Worm (Caenorhabditis elegans): ENCODE measurements around the gene C36C5.4.

C36C5.4 gene

ce11 chrV:3165438-3165837 is 922 bp upstream of the C36C5.4 start, which contains the start of gene C36C5.14:
TSS of gene C36C5.14 (minus strand) at chrV:3165538.
- no peak for TF ChIP-seq hmg-4 (GFP tag; optimal IDR thresholded peaks at IDR 0.05)
- TF ChIP-seq tra-4 (tag; optimal IDR thresholded peaks at IDR 0.05), result no peak
- TF ChIP-seq ama-1 (optimal IDR thresholded peaks at IDR 0.05), result no peak
- no peak for TF ChIP-seq sea-1 (GFP tag; conservative IDR thresholded peaks at IDR 0.05)
- no peak for TF ChIP-seq ceh-13 (GFP tag; optimal IDR thresholded peaks at IDR 0.05)
- TF ChIP-seq tbx-11 (GFP tag; IDR thresholded peaks at IDR 0.05), result no peak
- no peak for TF ChIP-seq hmbx-1 (tag; optimal IDR thresholded peaks at IDR 0.05)
- TF ChIP-seq F13C5.2 (tag; optimal IDR thresholded peaks at IDR 0.05), result no peak
- TF ChIP-seq scrt-1 (GFP tag; IDR thresholded peaks at IDR 0.05), result no peak
- no peak for TF ChIP-seq ceh-36 (tag; optimal IDR thresholded peaks at IDR 0.05)
- no peak for TF ChIP-seq tbx-37 (GFP tag; conservative IDR thresholded peaks at IDR 0.05)
- no peak for TF ChIP-seq B0310.2 (tag; optimal IDR thresholded peaks at IDR 0.05)
- TF ChIP-seq ets-7 (tag; optimal IDR thresholded peaks at IDR 0.05), result no peak
- TF ChIP-seq aly-1 (tag; optimal IDR thresholded peaks at IDR 0.05), result no peak
- TF ChIP-seq flt-1 (GFP tag; IDR thresholded peaks at IDR 0.05), result no peak
- no peak for TF ChIP-seq pes-1 (GFP tag; IDR thresholded peaks at IDR 0.05)
- TF ChIP-seq hnd-1 (tag; optimal IDR thresholded peaks at IDR 0.05), result no peak

- TF ChIP-seq hmbx-1 (tag; optimal IDR thresholded peaks at IDR 0.05), result no peak
- TF ChIP-seq hmg-4 (GFP tag; optimal IDR thresholded peaks at IDR 0.05), result no peak
- no peak for TF ChIP-seq tbx-11 (GFP tag; IDR thresholded peaks at IDR 0.05)
- no peak for TF ChIP-seq aly-1 (tag; optimal IDR thresholded peaks at IDR 0.05)
- TF ChIP-seq pes-1 (GFP tag; IDR thresholded peaks at IDR 0.05), result no peak
- no peak for TF ChIP-seq ets-7 (tag; optimal IDR thresholded peaks at IDR 0.05)
- no peak for TF ChIP-seq ceh-36 (tag; optimal IDR thresholded peaks at IDR 0.05)
- no peak for TF ChIP-seq sea-1 (GFP tag; conservative IDR thresholded peaks at IDR 0.05)
- no peak for TF ChIP-seq hnd-1 (tag; optimal IDR thresholded peaks at IDR 0.05)
- no peak for TF ChIP-seq ceh-13 (GFP tag; optimal IDR thresholded peaks at IDR 0.05)
- TF ChIP-seq tbx-37 (GFP tag; conservative IDR thresholded peaks at IDR 0.05), result no peak
- no peak for TF ChIP-seq ama-1 (optimal IDR thresholded peaks at IDR 0.05)
Observed at ce11 chrV:3168650-3169049, 2.3 kb downstream of the C36C5.4 start, which contains the start of gene C36C5.15. TSS of gene C36C5.15 (minus strand) at chrV:3168750.

ce11 chrV:3169838-3170237 is 3.5 kb downstream of the C36C5.4 start, which contains the start of gene srbc-6:
TSS of gene srbc-6 (plus strand) at chrV:3170138.
- TF ChIP-seq aly-1 (tag; optimal IDR thresholded peaks at IDR 0.05), result no peak
- TF ChIP-seq ama-1 (optimal IDR thresholded peaks at IDR 0.05), result no peak
- no peak for TF ChIP-seq tra-4 (tag; optimal IDR thresholded peaks at IDR 0.05)
- no peak for TF ChIP-seq ceh-36 (tag; optimal IDR thresholded peaks at IDR 0.05)
- no peak for TF ChIP-seq hnd-1 (tag; optimal IDR thresholded peaks at IDR 0.05)
- TF ChIP-seq ceh-13 (GFP tag; optimal IDR thresholded peaks at IDR 0.05), result no peak
- no peak for TF ChIP-seq ets-7 (tag; optimal IDR thresholded peaks at IDR 0.05)
- no peak for TF ChIP-seq hmbx-1 (tag; optimal IDR thresholded peaks at IDR 0.05)
- TF ChIP-seq hmg-4 (GFP tag; optimal IDR thresholded peaks at IDR 0.05), result no peak
- TF ChIP-seq B0310.2 (tag; optimal IDR thresholded peaks at IDR 0.05), result no peak
- TF ChIP-seq tbx-11 (GFP tag; IDR thresholded peaks at IDR 0.05), result no peak
- TF ChIP-seq pes-1 (GFP tag; IDR thresholded peaks at IDR 0.05), result no peak
- TF ChIP-seq flt-1 (GFP tag; IDR thresholded peaks at IDR 0.05), result no peak
- no peak for TF ChIP-seq F13C5.2 (tag; optimal IDR thresholded peaks at IDR 0.05)
- TF ChIP-seq sea-1 (GFP tag; conservative IDR thresholded peaks at IDR 0.05), result no peak
- TF ChIP-seq scrt-1 (GFP tag; IDR thresholded peaks at IDR 0.05), result no peak
- TF ChIP-seq tbx-37 (GFP tag; conservative IDR thresholded peaks at IDR 0.05), result no peak

ce11 chrV:3171625-3172024 is 5.3 kb downstream of the C36C5.4 start:
- TF ChIP-seq F13C5.2 (tag; optimal IDR thresholded peaks at IDR 0.05), result no peak
- no peak for TF ChIP-seq ceh-36 (tag; optimal IDR thresholded peaks at IDR 0.05)
- no peak for TF ChIP-seq ama-1 (optimal IDR thresholded peaks at IDR 0.05)
- TF ChIP-seq pes-1 (GFP tag; IDR thresholded peaks at IDR 0.05), result no peak
- TF ChIP-seq scrt-1 (GFP tag; IDR thresholded peaks at IDR 0.05), result no peak
- no peak for TF ChIP-seq hnd-1 (tag; optimal IDR thresholded peaks at IDR 0.05)
- TF ChIP-seq tbx-37 (GFP tag; conservative IDR thresholded peaks at IDR 0.05), result no peak
- no peak for TF ChIP-seq flt-1 (GFP tag; IDR thresholded peaks at IDR 0.05)

- no peak for TF ChIP-seq tbx-11 (GFP tag; IDR thresholded peaks at IDR 0.05)
- TF ChIP-seq scrt-1 (GFP tag; IDR thresholded peaks at IDR 0.05), result no peak
- TF ChIP-seq hmg-4 (GFP tag; optimal IDR thresholded peaks at IDR 0.05), result no peak
- no peak for TF ChIP-seq F13C5.2 (tag; optimal IDR thresholded peaks at IDR 0.05)
- no peak for TF ChIP-seq ceh-13 (GFP tag; optimal IDR thresholded peaks at IDR 0.05)
- TF ChIP-seq pes-1 (GFP tag; IDR thresholded peaks at IDR 0.05), result no peak
- TF ChIP-seq B0310.2 (tag; optimal IDR thresholded peaks at IDR 0.05), result no peak
- TF ChIP-seq ets-7 (tag; optimal IDR thresholded peaks at IDR 0.05), result no peak
- TF ChIP-seq sea-1 (GFP tag; conservative IDR thresholded peaks at IDR 0.05), result no peak
Observed at ce11 chrV:3176161-3176560, 9.8 kb downstream of the C36C5.4 start, which contains the start of gene srab-8. TSS of gene srab-8 (plus strand) at chrV:3176461.

- TF ChIP-seq ceh-13 (GFP tag; optimal IDR thresholded peaks at IDR 0.05) (no peak), tbx-11 (GFP tag; IDR thresholded peaks at IDR 0.05) (no peak), aly-1 (tag; optimal IDR thresholded peaks at IDR 0.05) (no peak), F13C5.2 (tag; optimal IDR thresholded peaks at IDR 0.05) (no peak), hnd-1 (tag; optimal IDR thresholded peaks at IDR 0.05) (no peak), tra-4 (tag; optimal IDR thresholded peaks at IDR 0.05) (no peak), hmbx-1 (tag; optimal IDR thresholded peaks at IDR 0.05) (no peak), ets-7 (tag; optimal IDR thresholded peaks at IDR 0.05) (no peak), B0310.2 (tag; optimal IDR thresholded peaks at IDR 0.05) (no peak), sea-1 (GFP tag; conservative IDR thresholded peaks at IDR 0.05) (no peak), ceh-36 (tag; optimal IDR thresholded peaks at IDR 0.05) (no peak), tbx-37 (GFP tag; conservative IDR thresholded peaks at IDR 0.05) (no peak)
Observed at ce11 chrV:3185855-3186254, 19.5 kb downstream of the C36C5.4 start.

- TF ChIP-seq F13C5.2 (tag; optimal IDR thresholded peaks at IDR 0.05) (no peak), tbx-37 (GFP tag; conservative IDR thresholded peaks at IDR 0.05) (no peak), B0310.2 (tag; optimal IDR thresholded peaks at IDR 0.05) (no peak), flt-1 (GFP tag; IDR thresholded peaks at IDR 0.05) (no peak), hmbx-1 (tag; optimal IDR thresholded peaks at IDR 0.05) (no peak), tra-4 (tag; optimal IDR thresholded peaks at IDR 0.05) (no peak), hnd-1 (tag; optimal IDR thresholded peaks at IDR 0.05) (no peak), hmg-4 (GFP tag; optimal IDR thresholded peaks at IDR 0.05) (no peak), aly-1 (tag; optimal IDR thresholded peaks at IDR 0.05) (no peak), ceh-36 (tag; optimal IDR thresholded peaks at IDR 0.05) (no peak), ceh-13 (GFP tag; optimal IDR thresholded peaks at IDR 0.05) (no peak), scrt-1 (GFP tag; IDR thresholded peaks at IDR 0.05) (no peak), ama-1 (optimal IDR thresholded peaks at IDR 0.05) (no peak)
Observed at ce11 chrV:3188043-3188442, 21.7 kb downstream of the C36C5.4 start, which contains the start of gene lag-2. TSS of gene lag-2 (plus strand) at chrV:3188343.

Measured in whole organism, early embryonic.